Worm (Caenorhabditis elegans) whole organism, L4 larva: Measurements from ENCODE around the gene hlh-14.

Source experiments
- ama-1 ChIP-seq: fragments of 150-350 bp; optimal IDR thresholded peaks from 2 replicates; lab custom pipeline; 2014; ENCODE audit warnings: inconsistent platforms, mixed read lengths
- dve-1 ChIP-seq: sonication (generic microtip); optimal IDR thresholded peaks from 2 replicates; lab custom pipeline; 2017; ENCODE audit warnings: antibody characterized with exemption, mild to moderate bottlenecking, missing genetic modification characterization, missing compliant biosample characterization; ENCODE audit not compliant: insufficient read depth
- egl-27 ChIP-seq: sonication (generic microtip); optimal IDR thresholded peaks from 3 replicates; lab custom pipeline; 2017; ENCODE audit warnings: missing biosample characterization, missing genetic modification reagents, missing genetic modification characterization
- nhr-25 ChIP-seq: sonication (generic microtip); optimal IDR thresholded peaks from 2 replicates; lab custom pipeline; 2017; ENCODE audit warnings: missing genetic modification characterization, mild to moderate bottlenecking, missing compliant biosample characterization, antibody characterized with exemption, moderate library complexity, borderline replicate concordance; ENCODE audit not compliant: insufficient read depth
- nhr-76 ChIP-seq: fragments of 150-350 bp; optimal IDR thresholded peaks from 2 replicates; lab custom pipeline; 2014; ENCODE audit warnings: missing biosample characterization, missing genetic modification characterization
- ztf-11 ChIP-seq: fragments of 150-350 bp; optimal IDR thresholded peaks from 2 replicates; lab custom pipeline; 2014; ENCODE audit warnings: missing biosample characterization, missing genetic modification characterization

- TF ChIP-seq ama-1 (lab: Kevin White, UChicago) (no peak), egl-27 (tag; lab: Kevin White, UChicago) (no peak), nhr-25 (tag; lab: Kevin White, UChicago) (no peak), dve-1 (tag; lab: Kevin White, UChicago) (no peak), ztf-11 (tag; lab: Kevin White, UChicago) (no peak), nhr-76 (no peak)
Measured at ce11 chrII:5691216-5691771, 47.4 kb downstream of the hlh-14 start, which contains the start of the genes ndub-5 and eif-2D.
